Fruit fly (Drosophila melanogaster): Measurements from ENCODE around the gene pav.

The pav gene

DNA sequence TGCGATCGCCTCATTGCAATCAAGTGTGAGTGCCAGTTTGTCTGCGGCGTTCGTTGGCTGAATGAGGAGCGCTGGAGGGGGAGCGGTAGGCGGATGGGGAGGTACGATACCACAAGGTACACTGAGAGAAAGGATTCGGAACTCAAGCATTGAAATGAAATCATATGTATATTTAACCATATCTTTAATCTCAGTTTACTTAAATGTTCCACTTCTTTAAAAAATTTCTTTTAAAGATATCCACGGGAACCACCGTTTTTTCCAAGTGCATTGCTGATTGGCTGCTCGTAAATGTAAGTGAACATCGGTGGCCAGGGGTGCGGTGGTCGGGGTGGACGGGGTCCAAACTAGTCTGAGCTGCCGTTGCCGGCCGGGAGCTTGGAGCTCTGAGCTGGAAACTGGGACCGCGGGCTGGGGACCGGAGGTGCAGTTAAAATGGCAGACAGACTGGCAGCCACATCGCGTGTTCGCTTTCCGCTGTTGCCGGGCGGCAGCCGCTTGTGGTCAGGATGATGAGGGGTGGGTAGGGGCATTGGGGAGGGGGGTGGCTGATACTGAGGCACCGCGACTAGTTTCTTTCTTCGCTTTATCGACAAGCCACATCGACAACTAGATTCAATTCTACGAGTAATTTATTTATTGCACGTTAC, 14.2 kb upstream of the pav start (continued):
- TF ChIP-seq CG4318 (GFP tag; optimal IDR thresholded peaks at IDR 0.05) (peak; percentile 99), CG10631 (GFP tag; optimal IDR thresholded peaks at IDR 0.05) (peak; percentile 99), CG6792 (GFP tag; optimal IDR thresholded peaks at IDR 0.05) (peak; percentile 98), ss (GFP tag; optimal IDR thresholded peaks at IDR 0.05) (peak; percentile 98 to 99), Met (GFP tag; optimal IDR thresholded peaks at IDR 0.05) (peak; percentile 97), CG1621 (tag; optimal IDR thresholded peaks at IDR 0.05) (peak; percentile 98), Hr4 (GFP tag; optimal IDR thresholded peaks at IDR 0.05) (peak; percentile 99), Hr39 (GFP tag; optimal IDR thresholded peaks at IDR 0.05) (peak; percentile 97), achi (GFP tag; optimal IDR thresholded peaks at IDR 0.05) (peak; percentile 98), CG16779 (tag; optimal IDR thresholded peaks at IDR 0.05) (peak; percentile 98), OdsH (GFP tag; optimal IDR thresholded peaks at IDR 0.05) (peak; percentile 98), pdm3 (GFP tag; optimal IDR thresholded peaks at IDR 0.05) (peak; percentile 98), Gug (GFP tag; IDR thresholded peaks at IDR 0.05) (peak; percentile 99), fkh (GFP tag; optimal IDR thresholded peaks at IDR 0.05) (peak; percentile 61), topi (GFP tag; optimal IDR thresholded peaks at IDR 0.05) (peak; percentile 98), dac (GFP tag; optimal IDR thresholded peaks at IDR 0.05) (peak; percentile 97), Smox (GFP tag; optimal IDR thresholded peaks at IDR 0.05) (peak; percentile 91)

DNA sequence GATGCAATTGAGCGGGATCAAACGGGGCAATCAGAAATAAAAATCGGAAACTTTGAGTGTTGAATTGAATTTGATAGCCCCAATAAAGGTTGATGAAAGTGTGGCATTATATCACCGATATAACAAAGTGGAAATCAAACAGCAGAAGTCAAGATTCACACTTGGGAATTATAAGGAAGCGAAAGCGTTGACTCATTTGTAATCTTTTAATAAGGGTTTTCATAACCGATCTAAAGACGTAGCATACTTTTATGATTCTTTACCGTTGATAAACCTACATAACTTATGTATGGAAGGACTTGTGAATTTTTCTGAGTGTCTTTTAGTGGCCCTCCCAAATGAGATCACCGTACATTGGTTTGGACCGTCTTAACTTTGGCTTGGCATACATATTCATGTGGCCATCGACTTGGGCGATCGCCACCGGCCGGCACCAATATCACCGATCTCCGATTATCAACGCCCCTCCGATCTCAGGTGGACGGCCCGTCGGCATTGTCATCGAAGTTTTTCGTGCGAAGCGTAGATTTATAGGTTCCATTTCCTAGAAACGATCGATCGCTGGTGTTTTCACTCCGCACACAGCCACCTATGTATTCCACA, 13.1 kb upstream of the pav start:
- TF ChIP-seq CG10631 (GFP tag; optimal IDR thresholded peaks at IDR 0.05) = peak; percentile 1
- TF ChIP-seq esn (GFP tag; optimal IDR thresholded peaks at IDR 0.05) = no peak
- no peak for TF ChIP-seq CG34406 (GFP tag; optimal IDR thresholded peaks at IDR 0.05)
- no peak for TF ChIP-seq net (GFP tag; optimal IDR thresholded peaks at IDR 0.05)
- no peak for TF ChIP-seq fkh (GFP tag; optimal IDR thresholded peaks at IDR 0.05)
- TF ChIP-seq CG15336 (GFP tag; IDR thresholded peaks at IDR 0.05) = no peak
- no peak for TF ChIP-seq Blimp-1 (GFP tag; optimal IDR thresholded peaks at IDR 0.05)
- no peak for TF ChIP-seq vri (GFP tag; optimal IDR thresholded peaks at IDR 0.05)
- no peak for TF ChIP-seq CG1621 (tag; optimal IDR thresholded peaks at IDR 0.05)
- no peak for TF ChIP-seq CG6808 (GFP tag; optimal IDR thresholded peaks at IDR 0.05)
- TF ChIP-seq Ets21C (GFP tag; optimal IDR thresholded peaks at IDR 0.05) = no peak
- TF ChIP-seq achi (GFP tag; optimal IDR thresholded peaks at IDR 0.05) = no peak
- no peak for TF ChIP-seq CG11902 (GFP tag; optimal IDR thresholded peaks at IDR 0.05)
- peak; percentile 65 for TF ChIP-seq Eip78C (GFP tag)

DNA sequence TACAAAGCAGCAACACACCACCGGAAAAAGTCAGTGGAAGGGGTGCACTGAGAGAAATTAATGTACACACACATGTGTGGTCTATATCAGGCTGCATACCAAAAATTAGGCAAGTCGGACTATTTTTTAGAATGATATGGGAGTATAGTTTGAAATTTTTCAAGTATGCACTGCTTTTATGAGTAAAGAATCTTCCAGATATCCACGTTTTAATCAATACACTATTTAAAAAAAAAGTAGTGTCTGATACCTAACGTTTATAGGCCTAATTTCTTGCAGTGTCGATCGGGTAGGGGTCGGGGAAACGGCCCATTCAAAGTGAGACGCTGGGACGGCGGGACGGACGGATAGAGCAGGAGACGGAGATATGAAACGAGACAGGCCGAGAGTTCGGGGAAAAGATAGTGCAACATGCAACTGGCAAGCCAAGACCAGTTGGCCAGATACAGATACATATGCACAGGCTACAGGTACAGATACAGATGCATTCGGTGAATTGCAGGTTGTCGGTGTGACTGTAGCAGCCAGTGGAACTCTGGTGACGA, 12.1 kb upstream of the pav start:
- TF ChIP-seq Ets96B (tag; optimal IDR thresholded peaks at IDR 0.05) (peak; percentile 93), CG34406 (GFP tag; optimal IDR thresholded peaks at IDR 0.05) (peak; percentile 81), CG6276 (GFP tag; optimal IDR thresholded peaks at IDR 0.05) (peak; percentile 91), Met (GFP tag; optimal IDR thresholded peaks at IDR 0.05) (peak; percentile 66), CG11294 (GFP tag; IDR thresholded peaks at IDR 0.05) (peak; percentile 73), achi (GFP tag; optimal IDR thresholded peaks at IDR 0.05) (peak; percentile 89), CG10631 (GFP tag; optimal IDR thresholded peaks at IDR 0.05) (peak; percentile 91), fd85E (GFP tag; optimal IDR thresholded peaks at IDR 0.05) (peak; percentile 55), Sox14 (GFP tag; optimal IDR thresholded peaks at IDR 0.05) (peak; percentile 91), ss (GFP tag; optimal IDR thresholded peaks at IDR 0.05) (peak; percentile 93 to 94), CG11902 (GFP tag; optimal IDR thresholded peaks at IDR 0.05) (peak; percentile 79), CG6808 (GFP tag; optimal IDR thresholded peaks at IDR 0.05) (peak; percentile 95), CG10669 (GFP tag; optimal IDR thresholded peaks at IDR 0.05) (peak; percentile 93), OdsH (GFP tag; optimal IDR thresholded peaks at IDR 0.05) (peak; percentile 94), net (GFP tag; optimal IDR thresholded peaks at IDR 0.05) (peak; percentile 89), svp (GFP tag) (peak; percentile 75), cyc (GFP tag; optimal IDR thresholded peaks at IDR 0.05) (peak; percentile 65), CG6792 (GFP tag; optimal IDR thresholded peaks at IDR 0.05) (peak; percentile 83), Smox (GFP tag; optimal IDR thresholded peaks at IDR 0.05) (peak; percentile 33), Ets21C (GFP tag; optimal IDR thresholded peaks at IDR 0.05) (no peak), CG6854 (GFP tag; optimal IDR thresholded peaks at IDR 0.05) (no peak), CG8632 (GFP tag; optimal IDR thresholded peaks at IDR 0.05) (peak; percentile 82), fd59A (GFP tag; optimal IDR thresholded peaks at IDR 0.05) (peak; percentile 93), CG1621 (tag; optimal IDR thresholded peaks at IDR 0.05) (peak; percentile 88), Hr39 (GFP tag; optimal IDR thresholded peaks at IDR 0.05) (peak; percentile 64), CG9139 (GFP tag; optimal IDR thresholded peaks at IDR 0.05) (peak; percentile 87), eg (GFP tag; IDR thresholded peaks at IDR 0.05) (peak; percentile 90), CG15336 (GFP tag; IDR thresholded peaks at IDR 0.05) (peak; percentile 93), esn (GFP tag; optimal IDR thresholded peaks at IDR 0.05) (peak; percentile 67), CG16779 (tag; optimal IDR thresholded peaks at IDR 0.05) (peak; percentile 86), CG3032 (tag; optimal IDR thresholded peaks at IDR 0.05) (peak; percentile 94), Hr4 (GFP tag; optimal IDR thresholded peaks at IDR 0.05) (peak; percentile 97), Sox102F (GFP tag; optimal IDR thresholded peaks at IDR 0.05) (peak; percentile 39)

Measured in whole organism, prepupa.